Fruit fly (Drosophila melanogaster) whole organism, prepupa: ENCODE results near the gene Obp99c.

Source experiments
- CG10669 ChIP-seq: fragments of 200-800 bp; sonication (Bioruptor generic); optimal IDR thresholded peaks from 3 replicates; lab custom pipeline; 2018; ENCODE audit warnings: missing biosample characterization, mild to moderate bottlenecking, missing genetic modification characterization, moderate library complexity
- CG16779 ChIP-seq: fragments of 200-800 bp; sonication (Bioruptor generic); optimal IDR thresholded peaks from 3 replicates; lab custom pipeline; 2017; ENCODE audit warnings: missing biosample characterization, mild to moderate bottlenecking, missing genetic modification characterization
- CG3919 ChIP-seq: fragments of 200-800 bp; sonication (Bioruptor generic); optimal IDR thresholded peaks from 3 replicates; lab custom pipeline; 2016; ENCODE audit warnings: missing biosample characterization, missing genetic modification characterization
- CG6854 ChIP-seq: fragments of 200-800 bp; sonication (Bioruptor generic); optimal IDR thresholded peaks from 2 replicates; lab custom pipeline; 2017; ENCODE audit warnings: missing biosample characterization, mild to moderate bottlenecking, missing genetic modification characterization
- CG8319 ChIP-seq: fragments of 200-800 bp; sonication (Bioruptor generic); optimal IDR thresholded peaks from 3 replicates; lab custom pipeline; 2016; ENCODE audit warnings: missing biosample characterization, missing genetic modification characterization
- Hr39 ChIP-seq: fragments of 200-800 bp; sonication (Bioruptor generic); optimal IDR thresholded peaks from 2 replicates; lab custom pipeline; 2016; ENCODE audit warnings: missing biosample characterization, missing genetic modification characterization
- achi ChIP-seq: fragments of 200-800 bp; sonication (Bioruptor generic); optimal IDR thresholded peaks from 3 replicates; lab custom pipeline; 2016; ENCODE audit warnings: missing biosample characterization, missing genetic modification characterization
- cyc ChIP-seq: fragments of 200-800 bp; sonication (Bioruptor generic); optimal IDR thresholded peaks from 3 replicates; lab custom pipeline; 2016; ENCODE audit warnings: missing biosample characterization, missing genetic modification characterization
- vri ChIP-seq: fragments of 200-800 bp; sonication (Bioruptor generic); optimal IDR thresholded peaks from 3 replicates; lab custom pipeline; 2016; ENCODE audit warnings: missing biosample characterization, mild to moderate bottlenecking, missing genetic modification characterization

DNA sequence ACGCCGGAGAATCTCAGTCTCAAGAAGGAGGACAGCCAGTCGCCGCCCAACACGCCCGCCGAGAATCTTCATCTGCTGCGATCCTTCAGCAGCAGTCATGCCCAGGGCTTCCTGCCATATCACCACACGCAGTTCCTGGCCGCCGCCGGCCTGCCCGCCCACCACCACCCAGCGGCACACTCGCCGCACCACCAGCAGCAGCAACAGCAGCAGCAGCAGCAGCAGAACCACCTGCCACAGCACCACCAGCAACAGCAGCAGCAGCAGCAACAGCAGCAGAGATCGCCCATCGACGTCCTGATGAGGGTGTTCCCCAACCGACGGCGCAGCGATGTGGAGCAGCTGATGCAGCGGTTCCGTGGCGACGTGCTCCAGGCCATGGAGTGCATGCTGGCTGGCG is 6.6 kb upstream of the Obp99c start:
- TF ChIP-seq Hr39: no peak
- TF ChIP-seq CG6854: no peak
- TF ChIP-seq CG16779: no peak
- no peak for TF ChIP-seq cyc (GFP tag; lab: Kevin White, UChicago)
- no peak for TF ChIP-seq CG3919
- TF ChIP-seq CG10669: no peak
- no peak for TF ChIP-seq vri (GFP tag; lab: Kevin White, UChicago)
- TF ChIP-seq CG8319 (GFP tag; lab: Kevin White, UChicago): no peak
- TF ChIP-seq achi (GFP tag; lab: Kevin White, UChicago): no peak
